Worm (Caenorhabditis elegans): ENCODE data around the gene srh-297.

ce11 chrII:3259254-3259653, 28.9 kb upstream of the srh-297 start, which contains the start of gene gcy-19:
- TF ChIP-seq tbx-2 (tag; optimal IDR thresholded peaks at IDR 0.05) (no peak), aly-2 (tag; optimal IDR thresholded peaks at IDR 0.05) (no peak), fkh-10 (GFP tag; optimal IDR thresholded peaks at IDR 0.05) (no peak), ZK546.5 (tag; optimal IDR thresholded peaks at IDR 0.05) (no peak)

All from whole organism, L3 larva.